Worm (Caenorhabditis elegans) whole organism, L1 larva: Measurements from ENCODE around the gene cla-1.

Experiments
- aly-2 ChIP-seq: fragments of 150-350 bp; optimal IDR thresholded peaks from 2 replicates; lab custom pipeline; 2014; ENCODE audit warnings: missing biosample characterization, missing genetic modification characterization
- ceh-63 ChIP-seq: fragments of 200-800 bp; sonication (Bioruptor generic); optimal IDR thresholded peaks from 2 replicates; lab custom pipeline; 2018; ENCODE audit warnings: mild to moderate bottlenecking, missing genetic modification characterization, missing compliant biosample characterization
- dpl-1 ChIP-seq, 3 experiments: fragments of 150-350 bp in 2 of 3; sonication (generic microtip) in 1 of 3; optimal IDR thresholded peaks; 2 replicates each; lab custom pipeline; 2014 to 2017; ENCODE audit warnings: missing biosample characterization in 3 of 3, missing genetic modification characterization in 3 of 3, missing genetic modification reagents in 3 of 3
- efl-3 ChIP-seq: fragments of 200-800 bp; sonication (Bioruptor generic); optimal IDR thresholded peaks from 2 replicates; lab custom pipeline; 2018; ENCODE audit warnings: mild to moderate bottlenecking, missing genetic modification characterization, missing compliant biosample characterization
- fos-1 ChIP-seq: fragments of 150-350 bp; optimal IDR thresholded peaks from 2 replicates; lab custom pipeline; 2014; ENCODE audit warnings: missing biosample characterization, missing genetic modification characterization
- nhr-11 ChIP-seq: fragments of 150-350 bp; optimal IDR thresholded peaks from 2 replicates; lab custom pipeline; 2014; ENCODE audit warnings: missing biosample characterization, missing genetic modification characterization
- nhr-12 ChIP-seq: sonication (generic microtip); optimal IDR thresholded peaks from 2 replicates; lab custom pipeline; 2017; ENCODE audit warnings: missing biosample characterization, missing genetic modification characterization
- nhr-47 ChIP-seq: sonication (generic microtip); optimal IDR thresholded peaks from 2 replicates; lab custom pipeline; 2016; ENCODE audit warnings: mild to moderate bottlenecking, missing genetic modification characterization, moderate library complexity, missing compliant biosample characterization
- nhr-76 ChIP-seq: sonication (generic microtip); optimal IDR thresholded peaks from 2 replicates; lab custom pipeline; 2017; ENCODE audit warnings: missing biosample characterization, missing genetic modification characterization
- nhr-90 ChIP-seq: sonication (generic microtip); optimal IDR thresholded peaks from 2 replicates; lab custom pipeline; 2016; ENCODE audit warnings: mild to moderate bottlenecking, missing genetic modification characterization, missing compliant biosample characterization; ENCODE audit not compliant: poor library complexity
- sox-4 ChIP-seq: sonication (generic microtip); optimal IDR thresholded peaks from 2 replicates; lab custom pipeline; 2016; ENCODE audit warnings: missing genetic modification characterization, missing compliant biosample characterization
- unc-86 ChIP-seq: sonication (generic microtip); optimal IDR thresholded peaks from 2 replicates; lab custom pipeline; 2016; ENCODE audit warnings: missing genetic modification characterization, missing compliant biosample characterization
- zip-4 ChIP-seq: fragments of 200-800 bp; sonication (Bioruptor generic); optimal IDR thresholded peaks from 2 replicates; lab custom pipeline; 2018; ENCODE audit warnings: mild to moderate bottlenecking, missing genetic modification characterization, moderate library complexity, missing compliant biosample characterization

DNA sequence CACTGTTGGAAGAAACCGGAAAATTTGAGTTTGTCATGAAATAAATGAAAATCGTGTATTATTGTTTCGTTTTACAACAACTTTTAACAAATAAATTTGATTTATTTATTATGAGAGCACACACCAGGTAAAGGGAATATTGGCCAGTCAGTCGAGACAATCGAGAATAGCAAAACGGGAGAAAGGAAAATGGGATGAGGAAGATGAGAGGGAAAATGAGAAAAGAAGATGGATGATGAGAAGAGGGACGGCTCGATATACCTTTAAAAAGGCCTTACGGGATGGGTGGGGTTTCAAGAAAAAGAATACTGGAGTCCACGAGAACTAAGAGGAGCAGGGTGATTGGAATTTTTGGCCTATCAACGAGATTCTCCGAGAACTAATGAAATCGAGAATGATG lies 30.1 kb upstream of the cla-1 start:
- TF ChIP-seq fos-1 (tag; lab: Kevin White, UChicago) (no peak), efl-3 (GFP tag; lab: Kevin White, UChicago) (no peak), nhr-76 (no peak), dpl-1 (GFP tag; optimal IDR thresholded peaks at IDR 0.05; lab: Kevin White, UChicago) (no peak), aly-2 (no peak), nhr-90 (tag; lab: Kevin White, UChicago) (no peak), unc-86 (tag; lab: Kevin White, UChicago) (no peak), sox-4 (tag; lab: Kevin White, UChicago) (no peak), zip-4 (GFP tag; lab: Kevin White, UChicago) (no peak), nhr-47 (tag; lab: Kevin White, UChicago) (no peak), ceh-63 (GFP tag; lab: Kevin White, UChicago) (no peak), nhr-12 (no peak), nhr-11 (tag; lab: Kevin White, UChicago) (no peak)
